Fruit fly (Drosophila melanogaster) Kc167 (cell line): Measurements from ENCODE around the gene CG9132.

Experiments used
- h ChIP-seq: fragments of >200 bp; optimal IDR thresholded peaks from 3 replicates; lab custom pipeline; 2018; ENCODE audit warnings: missing external identifiers
- psq ChIP-seq: fragments of >200 bp; optimal IDR thresholded peaks from 2 replicates; lab custom pipeline; 2017; ENCODE audit warnings: missing external identifiers

DNA sequence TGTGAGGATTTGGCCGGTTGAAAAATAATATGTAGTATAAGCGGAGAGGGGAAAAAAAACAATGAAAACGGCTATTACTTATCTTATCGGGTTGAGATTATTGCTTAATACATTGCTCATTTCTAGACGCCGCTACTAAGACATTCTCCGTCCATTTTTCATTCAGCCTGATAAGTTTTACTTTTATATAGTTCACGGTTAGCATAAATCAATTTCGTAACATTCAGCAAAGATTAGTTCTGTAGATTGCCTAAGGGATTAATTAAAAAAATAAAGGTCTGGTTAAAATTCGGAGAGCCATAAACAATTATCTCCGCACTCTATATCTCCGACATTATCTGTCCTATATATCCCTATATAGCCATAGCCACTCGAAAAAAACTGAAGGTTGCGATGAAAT, 53.0 kb downstream of the CG9132 start:
- TF ChIP-seq psq (lab: Kevin White, UChicago) (no peak), h (lab: Kevin White, UChicago) (no peak)
